Fruit fly (Drosophila melanogaster) whole organism, embryonic: ENCODE results near the gene retm.
A peak's percentile ranks its signal among the peaks of the same experiment; 100 is the strongest.

Source experiments
- Abd-B ChIP-seq: fragments of 200-800 bp; sonication (Bioruptor generic); optimal IDR thresholded peaks from 2 replicates; lab custom pipeline; 2018; ENCODE audit warnings: missing biosample characterization, mild to moderate bottlenecking, missing genetic modification characterization, moderate library complexity
- Bdp1 ChIP-seq: fragments of 200-800 bp; sonication (Bioruptor generic); optimal IDR thresholded peaks from 3 replicates; lab custom pipeline; 2016; ENCODE audit warnings: missing biosample characterization, missing genetic modification characterization
- Blimp-1 ChIP-seq: fragments of 200-800 bp; sonication (Bioruptor generic); optimal IDR thresholded peaks from 3 replicates; lab custom pipeline; 2018; ENCODE audit warnings: missing biosample characterization, missing genetic modification characterization, mild to moderate bottlenecking, moderate library complexity, missing genetic modification reagents
- Bteb2 ChIP-seq: fragments of 200-800 bp; sonication (Bioruptor generic); optimal IDR thresholded peaks from 2 replicates; lab custom pipeline; 2016; ENCODE audit warnings: missing biosample characterization, missing genetic modification characterization
- CG10462 ChIP-seq: fragments of 200-800 bp; sonication (Bioruptor generic); optimal IDR thresholded peaks from 2 replicates; lab custom pipeline; 2016; ENCODE audit warnings: missing biosample characterization, missing genetic modification characterization
- CG13287 ChIP-seq: fragments of 200-800 bp; sonication (Bioruptor generic); IDR thresholded peaks from 2 replicates; pipeline ENCODE4 v1.3.6; 2022; ENCODE audit warnings: missing biosample characterization, missing genetic modification characterization; ENCODE audit not compliant: partially characterized antibody
- CG13424 ChIP-seq: fragments of 200-800 bp; sonication (Bioruptor generic); optimal IDR thresholded peaks from 2 replicates; lab custom pipeline; 2019; ENCODE audit warnings: missing biosample characterization, mild to moderate bottlenecking, missing genetic modification characterization, moderate library complexity
- CG14710 ChIP-seq: fragments of 200-800 bp; sonication (Bioruptor generic); optimal IDR thresholded peaks from 3 replicates; lab custom pipeline; 2019; ENCODE audit warnings: missing biosample characterization, mild to moderate bottlenecking, missing genetic modification characterization, moderate library complexity
- CG2120 ChIP-seq: fragments of 200-800 bp; sonication (Bioruptor generic); optimal IDR thresholded peaks from 3 replicates; lab custom pipeline; 2016; ENCODE audit warnings: missing biosample characterization, missing genetic modification characterization
- CG30403 ChIP-seq: fragments of 200-800 bp; sonication (Bioruptor generic); optimal IDR thresholded peaks from 3 replicates; lab custom pipeline; 2016; ENCODE audit warnings: missing biosample characterization, missing genetic modification characterization
- CG31224 ChIP-seq: fragments of 200-800 bp; sonication (Bioruptor generic); IDR thresholded peaks from 2 replicates; pipeline ENCODE4 v1.3.6; 2022; ENCODE audit warnings: missing biosample characterization, missing genetic modification characterization
- CG42726 ChIP-seq: fragments of 200-800 bp; sonication (Bioruptor generic); IDR thresholded peaks from 2 replicates; pipeline ENCODE4 v1.3.6; 2022; ENCODE audit warnings: missing biosample characterization, missing genetic modification characterization; ENCODE audit not compliant: partially characterized antibody
- CG4404 ChIP-seq: fragments of 200-800 bp; sonication (Bioruptor generic); IDR thresholded peaks from 2 replicates; pipeline ENCODE4 v1.3.6; 2022; ENCODE audit warnings: missing biosample characterization, missing genetic modification characterization
- CG4617 ChIP-seq: fragments of 200-800 bp; sonication (Bioruptor generic); optimal IDR thresholded peaks from 3 replicates; lab custom pipeline; 2016; ENCODE audit warnings: missing biosample characterization, missing genetic modification characterization, borderline replicate concordance
- CG5180 ChIP-seq: fragments of 200-800 bp; sonication (Bioruptor generic); optimal IDR thresholded peaks from 3 replicates; lab custom pipeline; 2017; ENCODE audit warnings: missing biosample characterization, missing genetic modification characterization, mild to moderate bottlenecking, moderate library complexity, missing genetic modification reagents
- CG5245 ChIP-seq: fragments of 200-800 bp; sonication (Bioruptor generic); optimal IDR thresholded peaks from 3 replicates; lab custom pipeline; 2016; ENCODE audit warnings: missing biosample characterization, missing genetic modification characterization
- CG6683 ChIP-seq: fragments of 200-800 bp; sonication (Bioruptor generic); optimal IDR thresholded peaks from 2 replicates; lab custom pipeline; 2017; ENCODE audit warnings: missing biosample characterization, mild to moderate bottlenecking, missing genetic modification characterization, missing genetic modification reagents
- CG6765 ChIP-seq: fragments of 200-800 bp; sonication (Bioruptor generic); optimal IDR thresholded peaks from 3 replicates; lab custom pipeline; 2017; ENCODE audit warnings: missing biosample characterization, mild to moderate bottlenecking, missing genetic modification characterization
- CG7987 ChIP-seq: fragments of 200-800 bp; sonication (Bioruptor generic); optimal IDR thresholded peaks from 2 replicates; lab custom pipeline; 2018; ENCODE audit warnings: missing biosample characterization, mild to moderate bottlenecking, missing genetic modification characterization, moderate library complexity
- CG8281 ChIP-seq: fragments of 200-800 bp; sonication (Bioruptor generic); optimal IDR thresholded peaks from 2 replicates; lab custom pipeline; 2018; ENCODE audit warnings: missing biosample characterization, mild to moderate bottlenecking, missing genetic modification characterization, moderate library complexity
- CG9609 ChIP-seq: fragments of 200-800 bp; sonication (Bioruptor generic); optimal IDR thresholded peaks from 3 replicates; lab custom pipeline; 2016; ENCODE audit warnings: missing biosample characterization, missing genetic modification characterization
- Dip3 ChIP-seq: fragments of 200-800 bp; sonication (Bioruptor generic); optimal IDR thresholded peaks from 3 replicates; lab custom pipeline; 2016; ENCODE audit warnings: missing biosample characterization, missing genetic modification characterization
- Eip74EF ChIP-seq, 2 experiments: fragments of 200-800 bp in 1 of 2; fragments of >200 bp in 1 of 2; sonication (Bioruptor generic) in 1 of 2; optimal IDR thresholded peaks; 2 replicates each; lab custom pipeline; 2017 to 2019; ENCODE audit warnings: missing biosample characterization in 2 of 2, missing genetic modification characterization in 2 of 2, mild to moderate bottlenecking in 1 of 2, moderate library complexity in 1 of 2
- Gsc ChIP-seq: fragments of 200-800 bp; sonication (Bioruptor generic); IDR thresholded peaks from 2 replicates; pipeline ENCODE4 v1.3.6; 2022; ENCODE audit warnings: missing biosample characterization, missing genetic modification characterization
- HLH54F ChIP-seq: fragments of 200-800 bp; sonication (Bioruptor generic); optimal IDR thresholded peaks from 3 replicates; lab custom pipeline; 2016; ENCODE audit warnings: missing biosample characterization, missing genetic modification characterization
- NC2α ChIP-seq: fragments of 200-800 bp; sonication (Bioruptor generic); optimal IDR thresholded peaks from 2 replicates; lab custom pipeline; 2016; ENCODE audit warnings: missing biosample characterization, missing genetic modification characterization
- NK7.1 ChIP-seq: fragments of 200-800 bp; sonication (Bioruptor generic); optimal IDR thresholded peaks from 3 replicates; lab custom pipeline; 2016; ENCODE audit warnings: missing biosample characterization, missing genetic modification characterization
- Optix ChIP-seq: fragments of 200-800 bp; sonication (Bioruptor generic); IDR thresholded peaks from 3 replicates; pipeline ENCODE4 v1.3.6; 2022; ENCODE audit warnings: missing biosample characterization, missing genetic modification characterization
- Rfx ChIP-seq: fragments of 200-800 bp; sonication (Bioruptor generic); IDR thresholded peaks from 2 replicates; pipeline ENCODE4 v1.3.6; 2022; ENCODE audit warnings: missing biosample characterization, missing genetic modification characterization
- Scr ChIP-seq: fragments of 200-800 bp; sonication (Bioruptor generic); IDR thresholded peaks from 2 replicates; pipeline ENCODE4 v1.3.6; 2022; ENCODE audit warnings: missing biosample characterization, missing genetic modification characterization; ENCODE audit not compliant: partially characterized antibody
- Spps ChIP-seq: fragments of 200-800 bp; sonication (Bioruptor generic); optimal IDR thresholded peaks from 2 replicates; lab custom pipeline; 2018; ENCODE audit warnings: missing biosample characterization, mild to moderate bottlenecking, missing genetic modification characterization
- amos ChIP-seq: fragments of 200-800 bp; sonication (Bioruptor generic); IDR thresholded peaks from 2 replicates; pipeline ENCODE4 v1.3.6; 2022; ENCODE audit warnings: missing biosample characterization, missing genetic modification characterization; ENCODE audit not compliant: partially characterized antibody
- dati ChIP-seq: fragments of 200-800 bp; sonication (Bioruptor generic); IDR thresholded peaks from 2 replicates; pipeline ENCODE4 v1.3.6; 2022; ENCODE audit warnings: missing biosample characterization, missing genetic modification characterization
- dpn ChIP-seq, 2 experiments: fragments of 200-800 bp; sonication (Bioruptor generic); optimal IDR thresholded peaks; 3 replicates each; lab custom pipeline; 2016; ENCODE audit warnings: missing biosample characterization in 2 of 2, missing genetic modification characterization in 2 of 2
- dysf ChIP-seq: fragments of 200-800 bp; sonication (Bioruptor generic); IDR thresholded peaks from 3 replicates; pipeline ENCODE4 v1.3.6; 2022; ENCODE audit warnings: missing biosample characterization, missing genetic modification characterization
- gem ChIP-seq: fragments of 200-800 bp; sonication (Bioruptor generic); optimal IDR thresholded peaks from 2 replicates; lab custom pipeline; 2019; ENCODE audit warnings: missing biosample characterization, mild to moderate bottlenecking, missing genetic modification characterization, moderate library complexity
- grau ChIP-seq: fragments of 200-800 bp; optimal IDR thresholded peaks from 3 replicates; lab custom pipeline; 2019; ENCODE audit warnings: missing biosample characterization, mild to moderate bottlenecking, missing genetic modification characterization, moderate library complexity
- kni ChIP-seq: fragments of 200-800 bp; sonication (Bioruptor generic); optimal IDR thresholded peaks from 3 replicates; lab custom pipeline; 2017; ENCODE audit warnings: mild to moderate bottlenecking, missing biosample characterization, missing genetic modification reagents, missing genetic modification characterization
- lilli ChIP-seq: fragments of 200-800 bp; sonication (Bioruptor generic); optimal IDR thresholded peaks from 3 replicates; lab custom pipeline; 2016; ENCODE audit warnings: missing biosample characterization, missing genetic modification characterization
- nerfin-2 ChIP-seq: fragments of 200-800 bp; sonication (Bioruptor generic); IDR thresholded peaks from 2 replicates; pipeline ENCODE4 v1.3.6; 2022; ENCODE audit warnings: missing biosample characterization, missing genetic modification characterization; ENCODE audit not compliant: partially characterized antibody
- pb ChIP-seq: fragments of 200-800 bp; sonication (Bioruptor generic); optimal IDR thresholded peaks from 3 replicates; lab custom pipeline; 2016; ENCODE audit warnings: missing biosample characterization, missing genetic modification characterization
- pita ChIP-seq: fragments of 200-800 bp; sonication (Bioruptor generic); optimal IDR thresholded peaks from 2 replicates; lab custom pipeline; 2017; ENCODE audit warnings: missing biosample characterization, mild to moderate bottlenecking, missing genetic modification characterization
- psq ChIP-seq: fragments of 200-800 bp; sonication (Bioruptor generic); optimal IDR thresholded peaks from 2 replicates; lab custom pipeline; 2017; ENCODE audit warnings: missing biosample characterization, missing genetic modification characterization
- salm ChIP-seq: fragments of 200-800 bp; sonication (Bioruptor generic); optimal IDR thresholded peaks from 2 replicates; lab custom pipeline; 2018; ENCODE audit warnings: missing biosample characterization, mild to moderate bottlenecking, missing genetic modification characterization
- schlank ChIP-seq: fragments of 200-800 bp; sonication (Bioruptor generic); optimal IDR thresholded peaks from 2 replicates; lab custom pipeline; 2018; ENCODE audit warnings: missing biosample characterization, mild to moderate bottlenecking, missing genetic modification characterization
- slp2 ChIP-seq: fragments of 200-800 bp; sonication (Bioruptor generic); optimal IDR thresholded peaks from 2 replicates; lab custom pipeline; 2016; ENCODE audit warnings: missing biosample characterization, missing genetic modification characterization
- sna ChIP-seq: fragments of 200-800 bp; sonication (Bioruptor generic); IDR thresholded peaks from 2 replicates; pipeline ENCODE4 v1.3.6; 2022; ENCODE audit warnings: missing biosample characterization, missing genetic modification characterization; ENCODE audit not compliant: partially characterized antibody
- trem ChIP-seq: fragments of 200-800 bp; optimal IDR thresholded peaks from 3 replicates; lab custom pipeline; 2019; ENCODE audit warnings: missing biosample characterization, mild to moderate bottlenecking, missing genetic modification characterization, moderate library complexity
- trh ChIP-seq: fragments of 200-800 bp; sonication (Bioruptor generic); optimal IDR thresholded peaks from 2 replicates; lab custom pipeline; 2016; ENCODE audit warnings: missing biosample characterization, missing genetic modification characterization
- usp ChIP-seq: fragments of >200 bp; optimal IDR thresholded peaks from 2 replicates; lab custom pipeline; 2017; ENCODE audit warnings: missing biosample characterization, missing genetic modification characterization

retm gene

dm6 chr2L:6490783-6491249, 35.1 kb upstream of the retm start, which contains the start of the genes Phf5a and CG31638 (continued):
- no peak for TF ChIP-seq CG42726 (GFP tag; lab: Robert Waterston, UW)
- TF ChIP-seq lilli: peak; percentile 95
- TF ChIP-seq CG8281: peak; percentile 84
- TF ChIP-seq CG4617 (GFP tag; lab: Kevin White, UChicago): peak; percentile 97
- peak; percentile 44 for TF ChIP-seq trh (GFP tag; lab: Kevin White, UChicago)
- TF ChIP-seq CG13287 (GFP tag; lab: Robert Waterston, UW): peak; percentile 71
- no peak for TF ChIP-seq Bteb2 (GFP tag; lab: Kevin White, UChicago)
- TF ChIP-seq CG14710: peak; percentile 97
- TF ChIP-seq Dip3 (GFP tag; lab: Kevin White, UChicago): no peak
- TF ChIP-seq schlank: peak; percentile 57
- TF ChIP-seq pb (GFP tag; lab: Kevin White, UChicago): no peak
- TF ChIP-seq Rfx: peak; percentile 76
- TF ChIP-seq CG2120 (GFP tag; lab: Kevin White, UChicago): peak; percentile 93
- no peak for TF ChIP-seq NK7.1 (GFP tag; lab: Kevin White, UChicago)
- TF ChIP-seq CG30403 (GFP tag; lab: Kevin White, UChicago): peak; percentile 98
- TF ChIP-seq sna: no peak; the same call in 1 of the 2 replicates
- peak; percentile 54 for TF ChIP-seq kni (GFP tag; lab: Kevin White, UChicago)
- TF ChIP-seq amos (GFP tag; lab: Robert Waterston, UW): no peak
- TF ChIP-seq grau (tag; lab: Kevin White, UChicago): peak; percentile 82
- TF ChIP-seq CG10462 (GFP tag; lab: Kevin White, UChicago): peak; percentile 94
- TF ChIP-seq Spps (tag; lab: Kevin White, UChicago): peak; percentile 95
- peak; percentile 81 for TF ChIP-seq CG6765 (GFP tag; lab: Kevin White, UChicago)
- TF ChIP-seq dysf (GFP tag; lab: Robert Waterston, UW): peak; percentile 80
- peak; percentile 73 for TF ChIP-seq CG9609 (GFP tag; lab: Kevin White, UChicago)
- TF ChIP-seq trem (tag; lab: Kevin White, UChicago): peak; percentile 96
- no peak for TF ChIP-seq pita (GFP tag; lab: Kevin White, UChicago)
- TF ChIP-seq dati (GFP tag; lab: Robert Waterston, UW): peak; percentile 88
- peak; percentile 97 for TF ChIP-seq CG4404
- TF ChIP-seq salm (tag; lab: Kevin White, UChicago): peak; percentile 20
- peak; percentile 84 for TF ChIP-seq CG6683
- TF ChIP-seq nerfin-2 (GFP tag; lab: Robert Waterston, UW): no peak
- no peak for TF ChIP-seq usp
- peak; percentile 85 for TF ChIP-seq CG7987
- peak; percentile 61 for TF ChIP-seq slp2
- peak; percentile 87 for TF ChIP-seq Gsc (GFP tag; lab: Robert Waterston, UW)
- TF ChIP-seq Optix (GFP tag; lab: Robert Waterston, UW): peak; percentile 89
- peak; percentile 42 for TF ChIP-seq HLH54F
- TF ChIP-seq CG5180 (GFP tag; lab: Kevin White, UChicago): peak; percentile 66
- no peak for TF ChIP-seq Scr (GFP tag; lab: Robert Waterston, UW)
- TF ChIP-seq gem: peak; percentile 99
- TF ChIP-seq CG5245 (GFP tag; lab: Kevin White, UChicago): peak; percentile 39
- TF ChIP-seq NC2α (GFP tag; lab: Kevin White, UChicago): no peak
- TF ChIP-seq Abd-B (GFP tag; lab: Kevin White, UChicago): peak; percentile 91
- TF ChIP-seq psq: peak; percentile 36
- peak; percentile 92 for TF ChIP-seq CG31224 (GFP tag; lab: Robert Waterston, UW)
- TF ChIP-seq dpn (GFP tag; optimal IDR thresholded peaks at IDR 0.05; lab: Kevin White, UChicago): peak; percentile 66 to 92
- peak; percentile 98 for TF ChIP-seq CG13424 (tag; lab: Kevin White, UChicago)
- TF ChIP-seq Blimp-1 (GFP tag; lab: Kevin White, UChicago): peak; percentile 99
- TF ChIP-seq Bdp1 (GFP tag; lab: Kevin White, UChicago): peak; percentile 85
- TF ChIP-seq Eip74EF (GFP tag; optimal IDR thresholded peaks at IDR 0.05; lab: Kevin White, UChicago): peak in 1 of 2 experiments; percentile 51
